Worm (Caenorhabditis elegans) whole organism, mixed stage, embryonic: ENCODE measurements around the gene pct-1.

ENCODE experiments used
- M03D4.4 ChIP-seq: sonication (generic microtip); optimal IDR thresholded peaks from 2 replicates; lab custom pipeline; 2017; ENCODE audit warnings: mild to moderate bottlenecking, missing genetic modification characterization, missing compliant biosample characterization
- blmp-1 ChIP-seq: fragments of 150-350 bp; optimal IDR thresholded peaks from 2 replicates; lab custom pipeline; 2014; ENCODE audit warnings: missing biosample characterization, missing genetic modification characterization
- ceh-39 ChIP-seq: fragments of 150-350 bp; optimal IDR thresholded peaks from 2 replicates; lab custom pipeline; 2014; ENCODE audit warnings: missing biosample characterization, missing genetic modification characterization
- ceh-43 ChIP-seq: fragments of 200-800 bp; sonication (Bioruptor generic); optimal IDR thresholded peaks from 2 replicates; lab custom pipeline; 2018; ENCODE audit warnings: mild to moderate bottlenecking, missing genetic modification characterization, moderate library complexity, missing compliant biosample characterization
- ces-1 ChIP-seq: fragments of 150-350 bp; optimal IDR thresholded peaks from 2 replicates; lab custom pipeline; 2014; ENCODE audit warnings: missing biosample characterization, missing genetic modification reagents, missing genetic modification characterization
- cnd-1 ChIP-seq: fragments of 200-800 bp; sonication (Bioruptor generic); optimal IDR thresholded peaks from 2 replicates; lab custom pipeline; 2018; ENCODE audit warnings: mild to moderate bottlenecking, missing genetic modification characterization, missing compliant biosample characterization
- drap-1 ChIP-seq: fragments of 200-800 bp; sonication (Bioruptor generic); optimal IDR thresholded peaks from 3 replicates; lab custom pipeline; 2018; ENCODE audit warnings: mild to moderate bottlenecking, missing genetic modification characterization, missing compliant biosample characterization
- elt-1 ChIP-seq: sonication (generic microtip); optimal IDR thresholded peaks from 2 replicates; lab custom pipeline; 2017; ENCODE audit warnings: missing genetic modification characterization, mild to moderate bottlenecking, missing compliant biosample characterization, antibody characterized with exemption, moderate library complexity, borderline replicate concordance; ENCODE audit not compliant: insufficient read depth
- elt-3 ChIP-seq: fragments of 150-350 bp; optimal IDR thresholded peaks from 2 replicates; lab custom pipeline; 2014; ENCODE audit warnings: missing biosample characterization, missing genetic modification characterization
- flh-1 ChIP-seq: fragments of 200-800 bp; sonication (Bioruptor generic); optimal IDR thresholded peaks from 2 replicates; lab custom pipeline; 2018; ENCODE audit warnings: mild to moderate bottlenecking, missing genetic modification characterization, moderate library complexity, missing compliant biosample characterization
- ham-2 ChIP-seq: fragments of 200-800 bp; sonication (Bioruptor generic); optimal IDR thresholded peaks from 2 replicates; lab custom pipeline; 2018; ENCODE audit warnings: mild to moderate bottlenecking, missing genetic modification characterization, missing compliant biosample characterization
- hlh-1 ChIP-seq: fragments of 150-350 bp; optimal IDR thresholded peaks from 2 replicates; lab custom pipeline; 2014; ENCODE audit warnings: missing biosample characterization, missing genetic modification reagents, missing genetic modification characterization
- lin-13 ChIP-seq: fragments of 150-350 bp; optimal IDR thresholded peaks from 2 replicates; lab custom pipeline; 2014; ENCODE audit warnings: missing biosample characterization, missing genetic modification characterization
- lsy-2 ChIP-seq: fragments of 150-350 bp; optimal IDR thresholded peaks from 2 replicates; lab custom pipeline; 2014; ENCODE audit warnings: missing biosample characterization, missing genetic modification characterization
- mab-5 ChIP-seq: fragments of 150-350 bp; optimal IDR thresholded peaks from 2 replicates; lab custom pipeline; 2014; ENCODE audit warnings: missing biosample characterization, missing genetic modification characterization
- mep-1 ChIP-seq: fragments of 150-350 bp; optimal IDR thresholded peaks from 2 replicates; lab custom pipeline; 2017; ENCODE audit warnings: missing biosample characterization, missing genetic modification reagents, missing genetic modification characterization, inconsistent platforms
- mls-2 ChIP-seq: sonication (generic microtip); optimal IDR thresholded peaks from 2 replicates; lab custom pipeline; 2016; ENCODE audit warnings: mild to moderate bottlenecking, missing genetic modification characterization, moderate library complexity, missing compliant biosample characterization
- nhr-237 ChIP-seq: fragments of 150-350 bp; optimal IDR thresholded peaks from 2 replicates; lab custom pipeline; 2014; ENCODE audit warnings: missing biosample characterization, missing genetic modification characterization
- nhr-28 ChIP-seq: fragments of 150-350 bp; optimal IDR thresholded peaks from 2 replicates; lab custom pipeline; 2014; ENCODE audit warnings: missing biosample characterization, missing genetic modification characterization
- nhr-76 ChIP-seq: sonication (generic microtip); optimal IDR thresholded peaks from 2 replicates; lab custom pipeline; 2017; ENCODE audit warnings: missing biosample characterization, missing genetic modification characterization
- pha-4 ChIP-seq: fragments of 150-350 bp; optimal IDR thresholded peaks from 2 replicates; lab custom pipeline; 2018; ENCODE audit warnings: missing biosample characterization, missing genetic modification reagents, missing genetic modification characterization
- sem-2 ChIP-seq: fragments of 200-800 bp; sonication (Bioruptor generic); optimal IDR thresholded peaks from 2 replicates; lab custom pipeline; 2018; ENCODE audit warnings: mild to moderate bottlenecking, missing genetic modification characterization, missing compliant biosample characterization
- snpc-4 ChIP-seq: fragments of 150-350 bp; optimal IDR thresholded peaks from 2 replicates; lab custom pipeline; 2014; ENCODE audit warnings: missing biosample characterization, missing genetic modification characterization
- sptf-1 ChIP-seq: sonication (generic microtip); optimal IDR thresholded peaks from 2 replicates; lab custom pipeline; 2017; ENCODE audit warnings: mild to moderate bottlenecking, missing genetic modification characterization, moderate library complexity, missing compliant biosample characterization
- tbx-8 ChIP-seq: fragments of 200-800 bp; sonication (Bioruptor generic); optimal IDR thresholded peaks from 2 replicates; lab custom pipeline; 2018; ENCODE audit warnings: mild to moderate bottlenecking, missing genetic modification characterization, moderate library complexity, missing compliant biosample characterization
- unc-120 ChIP-seq: sonication (generic microtip); optimal IDR thresholded peaks from 2 replicates; lab custom pipeline; 2017; ENCODE audit warnings: missing genetic modification characterization, missing compliant biosample characterization; ENCODE audit not compliant: poor library complexity, severe bottlenecking
- unc-39 ChIP-seq: fragments of 150-350 bp; optimal IDR thresholded peaks from 2 replicates; lab custom pipeline; 2014; ENCODE audit warnings: missing biosample characterization, missing genetic modification characterization
- unc-62 ChIP-seq: fragments of 150-350 bp; optimal IDR thresholded peaks from 2 replicates; lab custom pipeline; 2014; ENCODE audit warnings: missing biosample characterization, missing genetic modification reagents, missing genetic modification characterization
- zip-8 ChIP-seq: fragments of 150-350 bp; optimal IDR thresholded peaks from 2 replicates; lab custom pipeline; 2014; ENCODE audit warnings: missing biosample characterization, missing genetic modification characterization
- ztf-11 ChIP-seq: fragments of 150-350 bp; optimal IDR thresholded peaks from 2 replicates; lab custom pipeline; 2014; ENCODE audit warnings: missing biosample characterization, missing genetic modification characterization

The pct-1 gene

ce11 chrIV:8152145-8152544 lies 24.1 kb upstream of the pct-1 start, which contains the start of gene faah-2:
TSS of gene faah-2 (plus strand) at chrIV:8152445.
- TF ChIP-seq blmp-1 (no peak), ces-1 (GFP tag; lab: Kevin White, UChicago) (no peak), tbx-8 (GFP tag; lab: Kevin White, UChicago) (no peak), mls-2 (tag; lab: Kevin White, UChicago) (no peak), flh-1 (GFP tag; lab: Kevin White, UChicago) (no peak)

ce11 chrIV:8152688-8153087 lies 23.6 kb upstream of the pct-1 start:
- TF ChIP-seq mab-5 (tag; lab: Kevin White, UChicago) (no peak), hlh-1 (no peak), ceh-43 (GFP tag; lab: Kevin White, UChicago) (no peak), tbx-8 (GFP tag; lab: Kevin White, UChicago) (no peak), elt-3 (no peak), snpc-4 (tag; lab: Kevin White, UChicago) (no peak), lin-13 (tag; lab: Kevin White, UChicago) (no peak), ces-1 (GFP tag; lab: Kevin White, UChicago) (no peak), mls-2 (tag; lab: Kevin White, UChicago) (no peak), drap-1 (GFP tag; lab: Kevin White, UChicago) (no peak), ztf-11 (tag; lab: Kevin White, UChicago) (no peak), pha-4 (tag; lab: Kevin White, UChicago) (no peak), unc-120 (no peak), ham-2 (GFP tag; lab: Kevin White, UChicago) (no peak), blmp-1 (no peak), sptf-1 (tag; lab: Kevin White, UChicago) (no peak), nhr-237 (tag; lab: Kevin White, UChicago) (no peak)

ce11 chrIV:8153163-8153562 lies 23.1 kb upstream of the pct-1 start:
- TF ChIP-seq lin-13 (tag; lab: Kevin White, UChicago): no peak
- TF ChIP-seq, all 35 proteins: peak for 0

- no peak for TF ChIP-seq ceh-43 (GFP tag; lab: Kevin White, UChicago)
- no peak for TF ChIP-seq mep-1 (tag; lab: Kevin White, UChicago)
- TF ChIP-seq sptf-1 (tag; lab: Kevin White, UChicago): no peak
- no peak for TF ChIP-seq tbx-8 (GFP tag; lab: Kevin White, UChicago)
- TF ChIP-seq unc-62 (GFP tag; lab: Kevin White, UChicago): no peak
These were observed 21.3 kb upstream of the pct-1 start for ce11 chrIV:8154966-8155365.

- TF ChIP-seq lsy-2 (tag; lab: Kevin White, UChicago) (no peak), unc-39 (no peak), lin-13 (tag; lab: Kevin White, UChicago) (no peak), mep-1 (tag; lab: Kevin White, UChicago) (no peak), pha-4 (tag; lab: Kevin White, UChicago) (no peak), elt-3 (no peak), ces-1 (GFP tag; lab: Kevin White, UChicago) (no peak), zip-8 (tag; lab: Kevin White, UChicago) (no peak), nhr-76 (tag; lab: Kevin White, UChicago) (no peak), nhr-28 (tag; lab: Kevin White, UChicago) (no peak), mls-2 (tag; lab: Kevin White, UChicago) (no peak), unc-120 (no peak)
These were observed 19.1 kb upstream of the pct-1 start, which contains the start of gene B0218.5 for ce11 chrIV:8157161-8157560. TSS of gene B0218.5 (minus strand) at chrIV:8157261.

- TF ChIP-seq sptf-1 (tag; lab: Kevin White, UChicago) (no peak), ztf-11 (tag; lab: Kevin White, UChicago) (no peak), ceh-39 (tag; lab: Kevin White, UChicago) (no peak), blmp-1 (no peak), hlh-1 (no peak), elt-1 (tag; lab: Kevin White, UChicago) (no peak), unc-120 (no peak), flh-1 (GFP tag; lab: Kevin White, UChicago) (no peak), cnd-1 (tag; lab: Kevin White, UChicago) (no peak), nhr-76 (tag; lab: Kevin White, UChicago) (no peak), unc-62 (GFP tag; lab: Kevin White, UChicago) (no peak), ceh-43 (GFP tag; lab: Kevin White, UChicago) (no peak), drap-1 (GFP tag; lab: Kevin White, UChicago) (no peak), ham-2 (GFP tag; lab: Kevin White, UChicago) (no peak), M03D4.4 (tag; lab: Kevin White, UChicago) (no peak), elt-3 (no peak), sem-2 (GFP tag; lab: Kevin White, UChicago) (no peak)
These were observed 17.2 kb upstream of the pct-1 start, which contains the start of gene faah-1 for ce11 chrIV:8159087-8159486. TSS of gene faah-1 (plus strand) at chrIV:8159387.
